Fruit fly (Drosophila melanogaster): ENCODE measurements around the gene Cpr65Ay.

Gene Cpr65Ay

DNA sequence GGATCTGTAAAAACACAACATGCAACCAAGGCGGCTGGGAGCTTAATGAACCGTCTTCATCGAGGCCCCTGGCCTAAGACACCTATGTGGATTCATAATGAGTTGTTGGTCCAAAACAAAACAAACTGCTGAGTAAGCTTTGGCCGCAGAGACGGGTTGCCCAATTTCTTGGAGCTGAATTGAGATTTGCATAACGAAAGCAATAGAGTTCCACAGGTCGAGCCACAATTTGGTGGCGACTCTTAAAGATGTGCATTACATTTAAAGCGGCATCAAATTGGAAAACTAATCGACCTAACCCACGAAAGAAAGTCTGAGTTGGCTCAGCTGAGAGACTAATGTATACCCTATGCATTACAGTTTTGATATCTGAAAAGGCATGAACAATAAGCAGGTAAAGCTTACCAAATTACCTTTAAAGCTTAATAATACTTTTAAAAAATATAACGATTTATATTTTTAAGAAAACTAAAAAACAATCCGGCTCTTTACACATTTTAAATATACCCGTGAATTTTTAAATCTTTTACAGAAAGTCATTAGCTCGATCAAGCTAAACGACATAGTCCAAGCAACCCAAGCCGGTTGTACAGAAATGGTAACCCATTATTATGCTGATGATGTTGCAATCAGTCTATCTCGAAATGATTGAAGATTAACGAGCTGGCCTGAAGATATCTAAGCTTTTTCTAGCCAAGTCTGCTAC lies 950 bp downstream of the Cpr65Ay start, which contains the start of gene CG13297 (continued):
- TF ChIP-seq CG17359 (tag; optimal IDR thresholded peaks at IDR 0.05): peak; percentile 68
- peak; percentile 84 for TF ChIP-seq Sox100B (GFP tag; optimal IDR thresholded peaks at IDR 0.05)
- TF ChIP-seq onecut (GFP tag; IDR thresholded peaks at IDR 0.05): no peak
- TF ChIP-seq fd96Cb (tag; optimal IDR thresholded peaks at IDR 0.05): peak; percentile 71
- no peak for TF ChIP-seq CG11560 (tag; IDR thresholded peaks at IDR 0.05)
- no peak for TF ChIP-seq sima (GFP tag; optimal IDR thresholded peaks at IDR 0.05)
- TF ChIP-seq Fer1 (GFP tag; optimal IDR thresholded peaks at IDR 0.05): peak; percentile 38
- no peak for TF ChIP-seq Kr (GFP tag; optimal IDR thresholded peaks at IDR 0.05)
- TF ChIP-seq pho (GFP tag; optimal IDR thresholded peaks at IDR 0.05): no peak
- no peak for TF ChIP-seq CG10321 (GFP tag; IDR thresholded peaks at IDR 0.05)
- TF ChIP-seq dati (GFP tag; IDR thresholded peaks at IDR 0.05): no peak
- no peak for TF ChIP-seq tll (GFP tag; optimal IDR thresholded peaks at IDR 0.05)
- TF ChIP-seq CG3163 (GFP tag; optimal IDR thresholded peaks at IDR 0.05): no peak
- peak; percentile 56 for TF ChIP-seq CG30403 (GFP tag; optimal IDR thresholded peaks at IDR 0.05)
- no peak for TF ChIP-seq lov (optimal IDR thresholded peaks at IDR 0.05)
- TF ChIP-seq lov (GFP tag; IDR thresholded peaks at IDR 0.05): no peak
- no peak for TF ChIP-seq CG12236 (GFP tag; optimal IDR thresholded peaks at IDR 0.05)
- peak; percentile 22 for TF ChIP-seq Deaf1 (tag; optimal IDR thresholded peaks at IDR 0.05)
- TF ChIP-seq pb (GFP tag; optimal IDR thresholded peaks at IDR 0.05): no peak
- peak; percentile 0 for TF ChIP-seq CG12155 (GFP tag; optimal IDR thresholded peaks at IDR 0.05)
- TF ChIP-seq dan (GFP tag; IDR thresholded peaks at IDR 0.05): no peak
- no peak for TF ChIP-seq wek (GFP tag; optimal IDR thresholded peaks at IDR 0.05)
- no peak; the same call in 1 of the 2 replicates for TF ChIP-seq ssp (GFP tag; IDR thresholded peaks at IDR 0.05)
- no peak for TF ChIP-seq CG13123 (GFP tag; optimal IDR thresholded peaks at IDR 0.05)
- TF ChIP-seq CG11456 (GFP tag; IDR thresholded peaks at IDR 0.05): no peak
- TF ChIP-seq CG31224 (GFP tag; IDR thresholded peaks at IDR 0.05): no peak
- no peak for TF ChIP-seq zfh2 (GFP tag; optimal IDR thresholded peaks at IDR 0.05)
- peak; percentile 86 for TF ChIP-seq pros (GFP tag; optimal IDR thresholded peaks at IDR 0.05)
- TF ChIP-seq abd-A (tag; optimal IDR thresholded peaks at IDR 0.05): peak; percentile 88
- TF ChIP-seq dpn (GFP tag; optimal IDR thresholded peaks at IDR 0.05): peak in 1 of 2 experiments; percentile 10
- TF ChIP-seq CG7928 (GFP tag; optimal IDR thresholded peaks at IDR 0.05): no peak
- TF ChIP-seq CG15514 (GFP tag; optimal IDR thresholded peaks at IDR 0.05): no peak
- TF ChIP-seq BtbVII (GFP tag; optimal IDR thresholded peaks at IDR 0.05): no peak
- peak; percentile 37 for TF ChIP-seq org-1 (GFP tag; optimal IDR thresholded peaks at IDR 0.05)
- TF ChIP-seq nom (GFP tag; optimal IDR thresholded peaks at IDR 0.05): no peak
- peak; percentile 66 for TF ChIP-seq CG8924 (tag; optimal IDR thresholded peaks at IDR 0.05)
- TF ChIP-seq Atf6 (GFP tag; IDR thresholded peaks at IDR 0.05): no peak
- no peak for TF ChIP-seq CG32532 (GFP tag; IDR thresholded peaks at IDR 0.05)
- TF ChIP-seq cad (GFP tag; optimal IDR thresholded peaks at IDR 0.05): no peak
- peak; percentile 61 for TF ChIP-seq CG17829 (tag; optimal IDR thresholded peaks at IDR 0.05)
- TF ChIP-seq NK7.1 (GFP tag; optimal IDR thresholded peaks at IDR 0.05): no peak
- no peak for TF ChIP-seq fu2 (GFP tag; optimal IDR thresholded peaks at IDR 0.05)
- TF ChIP-seq da (GFP tag; optimal IDR thresholded peaks at IDR 0.05): no peak
- no peak for TF ChIP-seq CG31388 (GFP tag; optimal IDR thresholded peaks at IDR 0.05)
- TF ChIP-seq Hsf (GFP tag; optimal IDR thresholded peaks at IDR 0.05): no peak
- no peak for TF ChIP-seq seq (GFP tag; IDR thresholded peaks at IDR 0.05)
- peak; percentile 63 for TF ChIP-seq CG5180 (GFP tag; optimal IDR thresholded peaks at IDR 0.05)
- TF ChIP-seq CG30020 (tag; optimal IDR thresholded peaks at IDR 0.05): no peak
- TF ChIP-seq CG4404 (GFP tag; IDR thresholded peaks at IDR 0.05): no peak
- TF ChIP-seq Aef1 (GFP tag; IDR thresholded peaks at IDR 0.05): peak; percentile 48; the same call in 2 of the 3 replicates
- no peak for TF ChIP-seq crc (GFP tag; optimal IDR thresholded peaks at IDR 0.05)
